Worm (Caenorhabditis elegans) whole organism, L4 larva: ENCODE measurements around the gene F14D7.14.
A peak's percentile ranks its signal among the peaks of the same experiment; 100 is the strongest.

Experiments
- F37D6.2 ChIP-seq: sonication (generic microtip); optimal IDR thresholded peaks from 2 replicates; lab custom pipeline; 2016; ENCODE audit warnings: mild to moderate bottlenecking, missing genetic modification characterization, missing compliant biosample characterization
- F49E8.2 ChIP-seq: sonication (generic microtip); optimal IDR thresholded peaks from 2 replicates; lab custom pipeline; 2016; ENCODE audit warnings: missing compliant biosample characterization, mild to moderate bottlenecking, missing genetic modification characterization, borderline replicate concordance
- Y5F2A.4 ChIP-seq: fragments of 200-800 bp; sonication (Bioruptor generic); optimal IDR thresholded peaks from 2 replicates; lab custom pipeline; 2018; ENCODE audit warnings: mild to moderate bottlenecking, missing genetic modification characterization, missing compliant biosample characterization
- ZK546.5 ChIP-seq, 2 experiments: sonication (generic microtip); optimal IDR thresholded peaks; 2 replicates each; lab custom pipeline; 2017; ENCODE audit warnings: missing biosample characterization in 2 of 2, missing genetic modification characterization in 2 of 2
- arid-1 ChIP-seq: fragments of 200-800 bp; sonication (Bioruptor generic); conservative IDR thresholded peaks from 2 replicates; pipeline ENCODE4 v1.3.6; 2022; ENCODE audit warnings: missing genetic modification reagents, missing genetic modification characterization, missing compliant biosample characterization
- ceh-20 ChIP-seq: fragments of 200-800 bp; sonication (Bioruptor generic); IDR thresholded peaks from 2 replicates; pipeline ENCODE4 v1.3.6; 2022; ENCODE audit warnings: missing genetic modification reagents, missing genetic modification characterization, missing compliant biosample characterization
- ceh-28 ChIP-seq: fragments of 150-350 bp; optimal IDR thresholded peaks from 2 replicates; lab custom pipeline; 2014; ENCODE audit warnings: missing biosample characterization, missing genetic modification reagents, missing genetic modification characterization
- ctbp-1 ChIP-seq: fragments of 200-800 bp; sonication (Bioruptor generic); IDR thresholded peaks from 2 replicates; pipeline ENCODE4 v1.3.6; 2022; ENCODE audit warnings: missing genetic modification reagents, missing genetic modification characterization, missing compliant biosample characterization
- daf-8 ChIP-seq: fragments of 200-800 bp; sonication (Bioruptor generic); IDR thresholded peaks from 2 replicates; pipeline ENCODE4 v1.3.6; 2022; ENCODE audit warnings: missing genetic modification characterization, missing compliant biosample characterization
- dmd-6 ChIP-seq: fragments of 200-800 bp; sonication (Bioruptor generic); IDR thresholded peaks from 2 replicates; pipeline ENCODE4 v1.3.6; 2022; ENCODE audit warnings: missing genetic modification reagents, missing genetic modification characterization, missing compliant biosample characterization
- dmd-8 ChIP-seq: fragments of 200-800 bp; sonication (Bioruptor generic); IDR thresholded peaks from 2 replicates; pipeline ENCODE4 v1.3.6; 2022; ENCODE audit warnings: missing genetic modification characterization, missing compliant biosample characterization
- dmd-9 ChIP-seq: fragments of 200-800 bp; sonication (Bioruptor generic); IDR thresholded peaks from 2 replicates; pipeline ENCODE4 v1.3.6; 2022; ENCODE audit warnings: missing genetic modification reagents, missing genetic modification characterization, missing compliant biosample characterization
- egl-27 ChIP-seq: sonication (generic microtip); optimal IDR thresholded peaks from 3 replicates; lab custom pipeline; 2017; ENCODE audit warnings: missing biosample characterization, missing genetic modification reagents, missing genetic modification characterization
- fkh-10 ChIP-seq: fragments of 150-350 bp; optimal IDR thresholded peaks from 2 replicates; lab custom pipeline; 2014; ENCODE audit warnings: missing biosample characterization, missing genetic modification reagents, missing genetic modification characterization
- fos-1 ChIP-seq: fragments of 150-350 bp; optimal IDR thresholded peaks from 2 replicates; lab custom pipeline; 2014; ENCODE audit warnings: missing biosample characterization, missing genetic modification characterization
- hlh-11 ChIP-seq: fragments of 200-800 bp; sonication (Bioruptor generic); optimal IDR thresholded peaks from 2 replicates; lab custom pipeline; 2018; ENCODE audit warnings: mild to moderate bottlenecking, missing genetic modification characterization, missing compliant biosample characterization
- hmg-1.1 ChIP-seq: fragments of 200-800 bp; sonication (Bioruptor generic); IDR thresholded peaks from 2 replicates; pipeline ENCODE4 v1.3.6; 2022; ENCODE audit warnings: missing genetic modification reagents, missing genetic modification characterization, missing compliant biosample characterization
- jun-1 ChIP-seq: fragments of 150-350 bp; optimal IDR thresholded peaks from 2 replicates; lab custom pipeline; 2014; ENCODE audit warnings: missing biosample characterization, missing genetic modification reagents, missing genetic modification characterization
- lin-15B ChIP-seq: fragments of 150-350 bp; sonication (generic microtip); optimal IDR thresholded peaks from 3 replicates; lab custom pipeline; 2014; ENCODE audit warnings: missing biosample characterization, missing genetic modification characterization
- lin-29 ChIP-seq: fragments of 200-800 bp; sonication (Bioruptor generic); IDR thresholded peaks from 2 replicates; pipeline ENCODE4 v1.3.6; 2022; ENCODE audit warnings: missing genetic modification reagents, missing genetic modification characterization, missing compliant biosample characterization
- lin-39 ChIP-seq: fragments of 150-350 bp; optimal IDR thresholded peaks from 2 replicates; lab custom pipeline; 2014; ENCODE audit warnings: missing biosample characterization, missing genetic modification reagents, missing genetic modification characterization
- lsy-2 ChIP-seq, 2 experiments: fragments of 150-350 bp in 1 of 2; sonication (generic microtip) in 1 of 2; optimal IDR thresholded peaks; 2 replicates each; lab custom pipeline; 2014 to 2017; ENCODE audit warnings: missing biosample characterization in 2 of 2, missing genetic modification characterization in 2 of 2
- madf-5 ChIP-seq, 2 experiments: fragments of 200-800 bp; sonication (Bioruptor generic); IDR thresholded peaks; 2 replicates each; pipeline ENCODE4 v1.3.6; 2022; ENCODE audit warnings: missing compliant biosample characterization in 2 of 2, missing genetic modification characterization in 2 of 2
- madf-9 ChIP-seq: fragments of 200-800 bp; sonication (Bioruptor generic); conservative IDR thresholded peaks from 2 replicates; pipeline ENCODE4 v1.3.6; 2022; ENCODE audit warnings: missing genetic modification reagents, missing genetic modification characterization, missing compliant biosample characterization
- mep-1 ChIP-seq: fragments of 150-350 bp; sonication (generic microtip); optimal IDR thresholded peaks from 3 replicates; lab custom pipeline; 2014; ENCODE audit warnings: missing biosample characterization, missing genetic modification characterization
- nhr-10 ChIP-seq: fragments of 150-350 bp; optimal IDR thresholded peaks from 2 replicates; lab custom pipeline; 2014; ENCODE audit warnings: missing biosample characterization, missing genetic modification characterization
- nhr-111 ChIP-seq: fragments of 200-800 bp; sonication (Bioruptor generic); optimal IDR thresholded peaks from 2 replicates; lab custom pipeline; 2018; ENCODE audit warnings: mild to moderate bottlenecking, missing genetic modification characterization, missing compliant biosample characterization
- nhr-28 ChIP-seq: fragments of 150-350 bp; optimal IDR thresholded peaks from 2 replicates; lab custom pipeline; 2014; ENCODE audit warnings: missing biosample characterization, missing genetic modification characterization
- nhr-42 ChIP-seq: fragments of 200-800 bp; sonication (Bioruptor generic); IDR thresholded peaks from 2 replicates; pipeline ENCODE4 v1.3.6; 2022; ENCODE audit warnings: missing genetic modification characterization, missing compliant biosample characterization
- nhr-48 ChIP-seq: sonication (generic microtip); optimal IDR thresholded peaks from 2 replicates; lab custom pipeline; 2016; ENCODE audit warnings: mild to moderate bottlenecking, missing genetic modification characterization, missing compliant biosample characterization
- nhr-76 ChIP-seq: fragments of 150-350 bp; optimal IDR thresholded peaks from 2 replicates; lab custom pipeline; 2014; ENCODE audit warnings: missing biosample characterization, missing genetic modification characterization
- pqm-1 ChIP-seq: sonication (generic microtip); optimal IDR thresholded peaks from 2 replicates; lab custom pipeline; 2017; ENCODE audit warnings: missing biosample characterization, missing genetic modification characterization
- set-16 ChIP-seq: fragments of 200-800 bp; sonication (Bioruptor generic); IDR thresholded peaks from 2 replicates; pipeline ENCODE4 v1.3.6; 2022; ENCODE audit warnings: missing genetic modification reagents, missing genetic modification characterization, missing compliant biosample characterization
- skn-1 ChIP-seq: fragments of 150-350 bp; optimal IDR thresholded peaks from 2 replicates; lab custom pipeline; 2014; ENCODE audit warnings: missing biosample characterization, missing genetic modification characterization
- snpc-1.2 ChIP-seq: fragments of 200-800 bp; sonication (Bioruptor generic); IDR thresholded peaks from 2 replicates; pipeline ENCODE4 v1.3.6; 2022; ENCODE audit warnings: missing genetic modification reagents, missing genetic modification characterization, missing compliant biosample characterization
- spr-1 ChIP-seq: sonication (generic microtip); optimal IDR thresholded peaks from 2 replicates; lab custom pipeline; 2016; ENCODE audit warnings: mild to moderate bottlenecking, missing genetic modification characterization, missing compliant biosample characterization
- spr-3 ChIP-seq: fragments of 200-800 bp; sonication (Bioruptor generic); optimal IDR thresholded peaks from 2 replicates; lab custom pipeline; 2018; ENCODE audit warnings: mild to moderate bottlenecking, missing genetic modification characterization, missing compliant biosample characterization
- tra-1 ChIP-seq: fragments of 200-800 bp; sonication (Bioruptor generic); IDR thresholded peaks from 2 replicates; pipeline ENCODE4 v1.3.6; 2022; ENCODE audit warnings: missing genetic modification reagents, missing genetic modification characterization, missing compliant biosample characterization
- unc-130 ChIP-seq: sonication (generic microtip); optimal IDR thresholded peaks from 2 replicates; lab custom pipeline; 2016; ENCODE audit warnings: missing genetic modification reagents, missing genetic modification characterization, missing compliant biosample characterization
- vab-7 ChIP-seq: fragments of 200-800 bp; sonication (Bioruptor generic); IDR thresholded peaks from 2 replicates; pipeline ENCODE4 v1.3.6; 2022; ENCODE audit warnings: missing genetic modification reagents, missing genetic modification characterization, missing compliant biosample characterization
- zag-1 ChIP-seq: fragments of 150-350 bp; optimal IDR thresholded peaks from 2 replicates; lab custom pipeline; 2014; ENCODE audit warnings: missing biosample characterization, missing genetic modification characterization
- zfp-2 ChIP-seq: sonication (generic microtip); optimal IDR thresholded peaks from 2 replicates; lab custom pipeline; 2016; ENCODE audit warnings: mild to moderate bottlenecking, missing genetic modification characterization, missing compliant biosample characterization
- zip-2 ChIP-seq: fragments of 150-350 bp; optimal IDR thresholded peaks from 2 replicates; lab custom pipeline; 2014; ENCODE audit warnings: missing biosample characterization, missing genetic modification characterization

F14D7.14 gene

ce11 chrV:14322743-14323142 is 13.0 kb downstream of the F14D7.14 start, which contains the start of gene F47B8.3 (continued):
- TF ChIP-seq fkh-10 (GFP tag; lab: Kevin White, UChicago) (no peak), zip-2 (no peak), lin-29 (no peak), snpc-1.2 (GFP tag; lab: Robert Waterston, UW) (no peak), fos-1 (tag; lab: Kevin White, UChicago) (no peak), egl-27 (tag; lab: Kevin White, UChicago) (no peak), hmg-1.1 (GFP tag; lab: Robert Waterston, UW) (peak; percentile 48), unc-130 (no peak), F49E8.2 (tag; lab: Kevin White, UChicago) (no peak), hlh-11 (tag; lab: Kevin White, UChicago) (peak; percentile 31), set-16 (GFP tag; lab: Robert Waterston, UW) (no peak), dmd-8 (no peak), F37D6.2 (tag; lab: Kevin White, UChicago) (no peak), nhr-10 (no peak), jun-1 (tag; lab: Kevin White, UChicago) (no peak), arid-1 (GFP tag; lab: Robert Waterston, UW) (no peak), madf-9 (no peak), daf-8 (GFP tag; lab: Robert Waterston, UW) (no peak), zfp-2 (tag; lab: Kevin White, UChicago) (no peak), pqm-1 (tag; lab: Kevin White, UChicago) (no peak), skn-1 (tag; lab: Kevin White, UChicago) (no peak), nhr-28 (peak; percentile 50), dmd-6 (no peak), spr-1 (tag; lab: Kevin White, UChicago) (no peak), nhr-42 (GFP tag; lab: Robert Waterston, UW) (no peak), ceh-20 (no peak), lsy-2 (tag; optimal IDR thresholded peaks at IDR 0.05; lab: Kevin White, UChicago) (peak in 1 of 2 experiments; percentile 49), ceh-28 (tag; lab: Kevin White, UChicago) (no peak), ZK546.5 (tag; optimal IDR thresholded peaks at IDR 0.05; lab: Kevin White, UChicago) (no peak), madf-5 (GFP tag; IDR thresholded peaks at IDR 0.05; lab: Robert Waterston, UW) (no peak), nhr-48 (tag; lab: Kevin White, UChicago) (no peak), nhr-111 (no peak), tra-1 (GFP tag; lab: Robert Waterston, UW) (no peak), dmd-9 (GFP tag; lab: Robert Waterston, UW) (no peak), vab-7 (GFP tag; lab: Robert Waterston, UW) (no peak), lin-39 (tag; lab: Kevin White, UChicago) (no peak), ctbp-1 (GFP tag; lab: Robert Waterston, UW) (no peak), nhr-76 (tag; lab: Kevin White, UChicago) (no peak), Y5F2A.4 (no peak), mep-1 (peak; percentile 59), lin-15B (tag; lab: Kevin White, UChicago) (no peak), zag-1 (no peak), spr-3 (no peak)
